Fruit fly (Drosophila melanogaster) S2 (cell line): Measurements from ENCODE around the gene Nf1.

ENCODE experiments used
- CG8478 ChIP-seq: fragments of >200 bp; optimal IDR thresholded peaks from 2 replicates; lab custom pipeline; 2018
- CTCF ChIP-seq, 2 experiments: fragments of >200 bp; optimal IDR thresholded peaks; 2 replicates each; lab custom pipeline; 2018

Nf1 gene

DNA sequence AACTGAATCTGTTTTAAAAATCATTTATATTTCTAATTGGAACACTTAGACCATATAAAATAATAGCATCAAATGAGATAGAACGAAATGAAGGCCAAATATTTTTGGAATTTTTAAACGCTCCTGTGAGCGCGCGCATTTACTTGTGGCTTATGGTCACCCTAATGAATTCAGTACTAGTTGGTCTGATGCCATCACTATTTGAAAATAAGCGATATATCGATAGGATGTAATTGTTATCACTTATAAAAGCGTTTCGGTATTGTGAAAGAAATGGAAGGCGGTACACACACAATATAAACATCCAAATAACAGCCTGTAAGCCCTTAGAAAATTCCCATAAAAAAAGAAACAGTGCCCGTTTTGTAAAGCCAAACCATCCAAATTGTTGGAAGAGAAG is at the start of gene Nf1:
Gene Nf1, plus strand, starts transcription at position 280 of the 400 bp plus-strand sequence.
- TF ChIP-seq CTCF (optimal IDR thresholded peaks at IDR 0.05; lab: Kevin White, UChicago) = peak in 1 of 2 experiments; percentile 5
- no peak for TF ChIP-seq CG8478

dm6 chr3R:25941310-25941709 is 41.5 kb upstream of the Nf1 start:
- TF ChIP-seq CTCF (optimal IDR thresholded peaks at IDR 0.05; lab: Kevin White, UChicago) (no peak), CG8478 (no peak)

dm6 chr3R:25956092-25956491 is 26.7 kb upstream of the Nf1 start, which contains the start of gene CCAP-R:
TSS of gene CCAP-R (minus strand) at chr3R:25956270.
- no peak for TF ChIP-seq CTCF (optimal IDR thresholded peaks at IDR 0.05; lab: Kevin White, UChicago)
- no peak for TF ChIP-seq CG8478

- no peak for TF ChIP-seq CG8478
- no peak for TF ChIP-seq CTCF (optimal IDR thresholded peaks at IDR 0.05; lab: Kevin White, UChicago)
Observed at dm6 chr3R:25958979-25959378, 23.8 kb upstream of the Nf1 start, which contains the start of gene CG14540. TSS of gene CG14540 (plus strand) at chr3R:25959279.

- TF ChIP-seq CG8478 (no peak), CTCF (optimal IDR thresholded peaks at IDR 0.05; lab: Kevin White, UChicago) (no peak)
Observed at dm6 chr3R:25961694-25962093, 21.1 kb upstream of the Nf1 start, which contains the start of gene boss. TSS of gene boss (plus strand) at chr3R:25961994.

dm6 chr3R:25966944-25967343 is 15.9 kb upstream of the Nf1 start:
- TF ChIP-seq CTCF (optimal IDR thresholded peaks at IDR 0.05; lab: Kevin White, UChicago) (no peak), CG8478 (no peak)

DNA sequence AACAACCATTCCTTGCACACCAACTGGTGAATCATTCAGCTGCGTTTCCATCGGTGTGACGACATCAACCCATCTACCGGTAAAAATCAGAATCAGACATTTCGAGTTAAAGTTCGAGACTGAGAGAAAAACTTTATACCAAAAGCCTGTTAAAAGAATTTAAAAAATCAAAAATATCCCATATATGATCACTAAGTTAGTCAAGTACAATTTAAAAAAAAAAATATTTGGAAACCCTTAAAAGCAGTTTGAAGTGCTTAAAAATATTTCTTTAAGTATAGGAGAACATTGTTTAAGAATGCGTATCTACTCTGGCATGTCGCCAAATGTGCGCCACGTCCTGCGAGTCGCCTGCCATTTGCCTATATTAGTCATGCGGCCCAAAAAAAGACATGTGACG is 14.3 kb upstream of the Nf1 start:
- no peak for TF ChIP-seq CTCF (optimal IDR thresholded peaks at IDR 0.05; lab: Kevin White, UChicago)
- no peak for TF ChIP-seq CG8478

DNA sequence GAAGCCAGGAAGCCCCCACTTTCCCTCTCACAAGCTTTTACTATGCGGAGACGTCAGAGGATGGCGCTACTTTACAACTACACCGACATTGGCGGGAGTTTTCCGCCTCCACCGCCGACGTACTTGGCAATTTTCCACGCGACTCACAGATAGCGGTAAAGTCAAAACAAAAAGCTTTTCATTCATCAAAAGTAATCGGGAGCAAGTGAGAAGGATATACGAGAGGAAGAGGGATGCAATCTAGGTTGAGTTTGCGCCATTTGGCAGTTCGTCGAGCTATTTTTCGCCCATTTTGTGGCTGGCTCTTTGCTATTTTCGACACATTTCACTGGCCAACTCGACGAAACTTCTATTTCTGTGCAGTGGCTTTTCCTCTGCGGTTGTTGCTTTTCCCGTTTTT is 13.9 kb upstream of the Nf1 start:
- TF ChIP-seq CG8478 (no peak), CTCF (optimal IDR thresholded peaks at IDR 0.05; lab: Kevin White, UChicago) (no peak)

dm6 chr3R:25969780-25970179 is 13.0 kb upstream of the Nf1 start, which contains the start of gene fid:
TSS of gene fid (plus strand) at chr3R:25970080.
- TF ChIP-seq CG8478 (no peak), CTCF (optimal IDR thresholded peaks at IDR 0.05; lab: Kevin White, UChicago) (no peak)

- TF ChIP-seq CTCF (optimal IDR thresholded peaks at IDR 0.05; lab: Kevin White, UChicago) = no peak
- no peak for TF ChIP-seq CG8478
Observed at dm6 chr3R:25983274-25983673, 461 bp downstream of the Nf1 start.

DNA sequence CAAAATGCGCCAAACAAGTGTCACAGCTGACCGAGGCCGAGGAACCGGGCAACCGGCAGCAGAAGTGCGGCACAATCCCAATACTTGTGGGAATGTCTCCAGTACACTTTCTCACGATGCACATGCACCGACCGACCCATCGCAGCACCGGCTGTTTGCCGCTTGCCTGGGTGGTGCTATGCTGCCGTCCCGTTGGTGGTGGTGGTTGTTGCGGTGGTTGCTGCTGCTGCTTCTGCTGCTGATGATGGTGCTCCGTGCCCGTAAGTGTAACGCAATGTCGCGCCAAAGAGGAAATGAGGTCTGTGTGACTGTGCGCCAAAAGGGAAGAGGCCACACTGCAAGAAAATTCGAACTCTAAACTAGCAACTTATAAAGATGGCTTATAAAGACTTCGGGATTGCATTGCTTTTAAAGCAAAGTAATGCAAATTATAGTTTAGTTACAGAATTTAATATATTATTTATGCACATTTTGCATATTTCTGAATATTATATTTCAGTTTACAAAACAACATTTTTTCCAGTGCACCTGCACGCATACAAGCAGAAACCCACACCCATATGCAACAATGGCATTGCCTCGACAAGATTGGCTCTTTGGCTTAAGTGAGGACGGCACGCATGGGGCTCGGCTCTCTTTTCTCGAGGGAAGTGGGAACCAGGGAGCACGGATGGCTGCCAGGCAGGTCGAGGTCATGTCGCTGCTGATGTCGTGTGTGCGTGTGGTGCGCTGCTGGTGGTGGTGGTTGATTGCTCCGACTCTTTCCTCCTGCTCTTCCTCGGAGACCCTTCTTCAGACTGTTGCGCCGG is 13.6 kb downstream of the Nf1 start, which contains the start of gene CG43116:
Gene CG43116, minus strand, starts transcription at position 800 of the 809 bp plus-strand sequence.
- TF ChIP-seq CTCF (optimal IDR thresholded peaks at IDR 0.05; lab: Kevin White, UChicago) = no peak
- TF ChIP-seq CG8478 = no peak

DNA sequence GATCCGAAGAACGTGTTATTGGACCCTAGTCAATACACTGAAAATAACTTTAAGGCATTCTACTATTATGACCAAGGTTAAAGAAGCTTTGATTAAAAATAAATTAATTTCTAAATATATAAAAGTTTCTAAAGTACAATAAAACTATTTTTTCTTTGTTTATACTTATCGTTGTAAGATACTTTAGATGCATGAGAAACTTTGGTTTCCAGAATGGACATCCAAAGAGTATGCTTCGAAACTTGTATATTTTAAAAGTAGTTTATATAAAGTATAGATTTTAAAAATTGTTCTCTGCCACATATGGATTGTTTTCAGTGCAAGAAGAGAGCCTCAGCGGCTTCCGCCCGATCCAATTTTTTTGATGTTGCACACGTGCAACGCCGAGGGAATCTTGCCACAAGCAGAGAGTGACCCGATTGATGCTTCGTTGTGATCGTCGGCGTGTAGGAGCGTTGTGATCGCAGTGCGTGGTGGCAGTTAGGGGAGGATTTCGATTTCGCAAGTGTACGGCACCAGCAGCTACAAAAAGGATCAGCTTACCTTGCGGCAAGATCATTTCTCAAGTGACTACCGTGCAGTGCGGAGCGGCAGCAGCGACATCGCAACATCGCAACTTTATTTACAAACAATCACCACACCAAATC is 14.4 kb downstream of the Nf1 start:
- no peak for TF ChIP-seq CTCF (optimal IDR thresholded peaks at IDR 0.05; lab: Kevin White, UChicago)
- TF ChIP-seq CG8478 = no peak

DNA sequence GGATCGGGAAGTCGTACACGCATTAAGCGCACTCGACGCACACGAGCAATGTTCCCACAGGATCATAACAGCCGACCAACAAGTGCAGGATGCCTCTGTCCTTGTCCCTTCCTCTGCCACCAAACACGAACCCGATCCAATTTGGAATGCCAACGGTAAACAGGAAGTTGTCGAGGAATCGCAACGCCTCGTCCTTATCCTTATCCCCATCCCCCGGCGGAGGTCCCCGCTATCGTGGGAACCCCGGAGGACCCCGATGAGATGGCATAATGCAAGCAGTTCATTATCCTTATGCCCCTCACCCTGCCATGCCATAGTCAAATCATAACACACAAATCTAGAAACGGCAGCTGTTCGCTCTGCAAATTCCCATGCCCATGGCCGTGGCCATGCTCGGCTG is 16.3 kb downstream of the Nf1 start:
- TF ChIP-seq CG8478 (no peak), CTCF (optimal IDR thresholded peaks at IDR 0.05; lab: Kevin White, UChicago) (no peak)

- peak in 1 of 2 experiments; percentile 21 for TF ChIP-seq CTCF (optimal IDR thresholded peaks at IDR 0.05; lab: Kevin White, UChicago)
- TF ChIP-seq CG8478 = no peak
Observed at dm6 chr3R:25999611-26000010, 16.8 kb downstream of the Nf1 start.

- no peak for TF ChIP-seq CTCF (optimal IDR thresholded peaks at IDR 0.05; lab: Kevin White, UChicago)
- no peak for TF ChIP-seq CG8478
Observed at dm6 chr3R:26000720-26001682, 18.2 kb downstream of the Nf1 start.
